Fruit fly (Drosophila melanogaster): Measurements from ENCODE around the gene Samuel.

- no peak for TF ChIP-seq tna (GFP tag; IDR thresholded peaks at IDR 0.05; ENCODE audit: partially characterized antibody)
- TF ChIP-seq HLHmδ (GFP tag; optimal IDR thresholded peaks at IDR 0.05) = no peak
- TF ChIP-seq lov (optimal IDR thresholded peaks at IDR 0.05) = no peak
- TF ChIP-seq lov (GFP tag; IDR thresholded peaks at IDR 0.05) = no peak
- TF ChIP-seq Fer3 (tag; optimal IDR thresholded peaks at IDR 0.05) = no peak
- no peak for TF ChIP-seq nerfin-1 (tag; optimal IDR thresholded peaks at IDR 0.05)
- TF ChIP-seq CG11696 (GFP tag; IDR thresholded peaks at IDR 0.05) = no peak
- no peak for TF ChIP-seq CG9876 (GFP tag; optimal IDR thresholded peaks at IDR 0.05)
- TF ChIP-seq Hr39 (optimal IDR thresholded peaks at IDR 0.05) = no peak
- no peak for TF ChIP-seq cwo (GFP tag; optimal IDR thresholded peaks at IDR 0.05)
- TF ChIP-seq CG12744 (GFP tag; optimal IDR thresholded peaks at IDR 0.05) = no peak
These were observed 4.1 kb upstream of the Samuel start, which contains the start of gene CG14915 for dm6 chr2L:11070862-11071261.

Measured in whole organism, embryonic.